Worm (Caenorhabditis elegans) whole organism, L2 larva: ENCODE data around the gene Y46E12A.3.

Source experiments
- C34F6.9 ChIP-seq: fragments of 150-350 bp; optimal IDR thresholded peaks from 2 replicates; lab custom pipeline; 2014; ENCODE audit warnings: missing biosample characterization, missing genetic modification characterization
- F13H6.1 ChIP-seq: sonication (generic microtip); optimal IDR thresholded peaks from 2 replicates; lab custom pipeline; 2016; ENCODE audit warnings: missing genetic modification characterization, missing compliant biosample characterization
- ZK546.5 ChIP-seq: sonication (generic microtip); optimal IDR thresholded peaks from 2 replicates; lab custom pipeline; 2017; ENCODE audit warnings: missing biosample characterization, missing genetic modification characterization
- aly-2 ChIP-seq: fragments of 150-350 bp; optimal IDR thresholded peaks from 2 replicates; lab custom pipeline; 2014; ENCODE audit warnings: missing biosample characterization, missing genetic modification characterization
- ceh-16 ChIP-seq: fragments of 150-350 bp; optimal IDR thresholded peaks from 2 replicates; lab custom pipeline; 2014; ENCODE audit warnings: missing biosample characterization, missing genetic modification characterization
- ceh-82 ChIP-seq: fragments of 150-350 bp; optimal IDR thresholded peaks from 2 replicates; lab custom pipeline; 2014; ENCODE audit warnings: missing biosample characterization, missing genetic modification characterization
- crh-2 ChIP-seq: sonication (generic microtip); optimal IDR thresholded peaks from 2 replicates; lab custom pipeline; 2017; ENCODE audit warnings: missing biosample characterization, missing genetic modification characterization
- dmd-4 ChIP-seq: sonication (generic microtip); optimal IDR thresholded peaks from 2 replicates; lab custom pipeline; 2017; ENCODE audit warnings: missing biosample characterization, missing genetic modification characterization
- elt-1 ChIP-seq: fragments of 150-350 bp; optimal IDR thresholded peaks from 2 replicates; lab custom pipeline; 2014; ENCODE audit warnings: missing biosample characterization, missing genetic modification characterization
- elt-3 ChIP-seq: sonication (generic microtip); optimal IDR thresholded peaks from 2 replicates; lab custom pipeline; 2017; ENCODE audit warnings: missing biosample characterization, missing genetic modification characterization
- fos-1 ChIP-seq: fragments of 150-350 bp; optimal IDR thresholded peaks from 2 replicates; lab custom pipeline; 2014; ENCODE audit warnings: missing biosample characterization, missing genetic modification characterization
- lin-11 ChIP-seq: fragments of 150-350 bp; sonication (generic microtip); optimal IDR thresholded peaks from 2 replicates; lab custom pipeline; 2014; ENCODE audit warnings: missing biosample characterization, missing genetic modification characterization, inconsistent platforms, mixed read lengths
- lin-13 ChIP-seq: fragments of 150-350 bp; optimal IDR thresholded peaks from 2 replicates; lab custom pipeline; 2014; ENCODE audit warnings: missing biosample characterization, missing genetic modification reagents, missing genetic modification characterization
- lsy-2 ChIP-seq, 2 experiments: fragments of 150-350 bp in 1 of 2; sonication (generic microtip) in 1 of 2; optimal IDR thresholded peaks; 2 replicates each; lab custom pipeline; 2014 to 2017; ENCODE audit warnings: missing biosample characterization in 2 of 2, missing genetic modification characterization in 2 of 2
- mab-5 ChIP-seq: fragments of 150-350 bp; optimal IDR thresholded peaks from 2 replicates; lab custom pipeline; 2014; ENCODE audit warnings: missing biosample characterization, missing genetic modification characterization
- mbf-1 ChIP-seq: sonication (generic microtip); optimal IDR thresholded peaks from 2 replicates; lab custom pipeline; 2017; ENCODE audit warnings: missing biosample characterization, missing genetic modification characterization
- mdl-1 ChIP-seq, 2 experiments: fragments of 150-350 bp in 1 of 2; sonication (generic microtip) in 1 of 2; optimal IDR thresholded peaks; 2 replicates each; lab custom pipeline; 2017; ENCODE audit warnings: missing biosample characterization in 2 of 2, missing genetic modification characterization in 2 of 2
- nhr-10 ChIP-seq: sonication (generic microtip); optimal IDR thresholded peaks from 2 replicates; lab custom pipeline; 2017; ENCODE audit warnings: missing biosample characterization, missing genetic modification characterization
- nhr-11 ChIP-seq: fragments of 150-350 bp; optimal IDR thresholded peaks from 2 replicates; lab custom pipeline; 2014; ENCODE audit warnings: missing biosample characterization, missing genetic modification characterization
- nhr-129 ChIP-seq: fragments of 150-350 bp; optimal IDR thresholded peaks from 2 replicates; lab custom pipeline; 2014; ENCODE audit warnings: missing biosample characterization, missing genetic modification characterization
- nhr-21 ChIP-seq: fragments of 150-350 bp; optimal IDR thresholded peaks from 2 replicates; lab custom pipeline; 2014; ENCODE audit warnings: missing biosample characterization, missing genetic modification characterization
- nhr-23 ChIP-seq: fragments of 150-350 bp; optimal IDR thresholded peaks from 2 replicates; lab custom pipeline; 2014; ENCODE audit warnings: missing biosample characterization, missing genetic modification reagents, missing genetic modification characterization
- nhr-25 ChIP-seq: fragments of 150-350 bp; sonication (generic microtip); optimal IDR thresholded peaks from 3 replicates; lab custom pipeline; 2014; ENCODE audit warnings: missing biosample characterization, missing genetic modification characterization
- nhr-77 ChIP-seq: fragments of 150-350 bp; optimal IDR thresholded peaks from 2 replicates; lab custom pipeline; 2014; ENCODE audit warnings: missing biosample characterization, missing genetic modification characterization
- sem-4 ChIP-seq: fragments of 150-350 bp; optimal IDR thresholded peaks from 2 replicates; lab custom pipeline; 2014; ENCODE audit warnings: missing biosample characterization, missing genetic modification reagents, missing genetic modification characterization
- skn-1 ChIP-seq: sonication (generic microtip); optimal IDR thresholded peaks from 2 replicates; lab custom pipeline; 2017; ENCODE audit warnings: missing biosample characterization, missing genetic modification characterization
- sma-3 ChIP-seq: sonication (generic microtip); optimal IDR thresholded peaks from 2 replicates; lab custom pipeline; 2016; ENCODE audit warnings: missing genetic modification reagents, missing genetic modification characterization, missing compliant biosample characterization
- sma-9 ChIP-seq, 2 experiments: fragments of 150-350 bp in 1 of 2; sonication (generic microtip) in 1 of 2; optimal IDR thresholded peaks; 2 replicates each; lab custom pipeline; 2014 to 2016; ENCODE audit warnings: missing genetic modification characterization in 2 of 2, mild to moderate bottlenecking in 1 of 2, missing biosample characterization in 1 of 2, missing compliant biosample characterization in 1 of 2, missing genetic modification reagents in 1 of 2, moderate library complexity in 1 of 2
- unc-55 ChIP-seq: fragments of 150-350 bp; sonication (generic microtip); optimal IDR thresholded peaks from 3 replicates; lab custom pipeline; 2014; ENCODE audit warnings: missing biosample characterization, missing genetic modification reagents, missing genetic modification characterization
- zag-1 ChIP-seq: fragments of 150-350 bp; optimal IDR thresholded peaks from 2 replicates; lab custom pipeline; 2014; ENCODE audit warnings: missing biosample characterization, missing genetic modification characterization
- ztf-1 ChIP-seq: fragments of 200-800 bp; sonication (Bioruptor generic); conservative IDR thresholded peaks from 2 replicates; pipeline ENCODE4 v1.3.6; 2022; ENCODE audit warnings: missing genetic modification characterization, missing compliant biosample characterization
- ztf-11 ChIP-seq: sonication (generic microtip); optimal IDR thresholded peaks from 2 replicates; lab custom pipeline; 2017; ENCODE audit warnings: missing biosample characterization, missing genetic modification characterization
- ztf-4 ChIP-seq: fragments of 150-350 bp; optimal IDR thresholded peaks from 2 replicates; lab custom pipeline; 2014; ENCODE audit warnings: missing biosample characterization, missing genetic modification characterization

Y46E12A.3 gene

ce11 chrIII:1745450-1746127 lies 9.2 kb downstream of the Y46E12A.3 start:
- TF ChIP-seq elt-1 (tag; lab: Kevin White, UChicago): no peak
- no peak for TF ChIP-seq crh-2 (tag; lab: Kevin White, UChicago)
- no peak for TF ChIP-seq lin-11 (tag; lab: Kevin White, UChicago)
- TF ChIP-seq zag-1 (tag; lab: Kevin White, UChicago): peak; percentile 6

ce11 chrIII:1744486-1744885 lies 10.3 kb downstream of the Y46E12A.3 start:
- no peak for TF ChIP-seq nhr-11
- peak; percentile 11 for TF ChIP-seq sma-9 (GFP tag; optimal IDR thresholded peaks at IDR 0.05; lab: Kevin White, UChicago)
- no peak for TF ChIP-seq sma-9 (tag; optimal IDR thresholded peaks at IDR 0.05; lab: Kevin White, UChicago)
- TF ChIP-seq, all 48 proteins: peak for 1

- no peak for TF ChIP-seq crh-2 (tag; lab: Kevin White, UChicago)
- peak in 1 of 2 experiments; percentile 3 for TF ChIP-seq lsy-2 (tag; optimal IDR thresholded peaks at IDR 0.05; lab: Kevin White, UChicago)
- peak; percentile 9 for TF ChIP-seq C34F6.9 (tag; lab: Kevin White, UChicago)
- TF ChIP-seq sma-9 (GFP tag; optimal IDR thresholded peaks at IDR 0.05; lab: Kevin White, UChicago): peak; percentile 41
- no peak for TF ChIP-seq sma-9 (tag; optimal IDR thresholded peaks at IDR 0.05; lab: Kevin White, UChicago)
- no peak for TF ChIP-seq nhr-25 (tag; lab: Kevin White, UChicago)
Measured at ce11 chrIII:1743488-1744020, 11.2 kb downstream of the Y46E12A.3 start.

- no peak for TF ChIP-seq ceh-82
- peak; percentile 20 for TF ChIP-seq unc-55
Measured at ce11 chrIII:1743081-1743480, 11.7 kb downstream of the Y46E12A.3 start.

- TF ChIP-seq ceh-16 (tag; lab: Kevin White, UChicago): no peak
- no peak for TF ChIP-seq sem-4
- no peak for TF ChIP-seq F13H6.1 (tag; lab: Kevin White, UChicago)
- no peak for TF ChIP-seq sma-9 (GFP tag; optimal IDR thresholded peaks at IDR 0.05; lab: Kevin White, UChicago)
- no peak for TF ChIP-seq sma-9 (tag; optimal IDR thresholded peaks at IDR 0.05; lab: Kevin White, UChicago)
- TF ChIP-seq nhr-23 (tag; lab: Kevin White, UChicago): no peak
- TF ChIP-seq nhr-25 (tag; lab: Kevin White, UChicago): no peak
- TF ChIP-seq ztf-4: no peak
- no peak for TF ChIP-seq elt-1 (tag; lab: Kevin White, UChicago)
- no peak for TF ChIP-seq mbf-1 (tag; lab: Kevin White, UChicago)
- no peak for TF ChIP-seq nhr-129 (tag; lab: Kevin White, UChicago)
- TF ChIP-seq ztf-11 (tag; lab: Kevin White, UChicago): no peak
- no peak for TF ChIP-seq zag-1 (tag; lab: Kevin White, UChicago)
- no peak for TF ChIP-seq nhr-21
- TF ChIP-seq sma-3 (GFP tag; lab: Kevin White, UChicago): no peak
- TF ChIP-seq nhr-10 (tag; lab: Kevin White, UChicago): no peak
- TF ChIP-seq mab-5 (tag; lab: Kevin White, UChicago): no peak
Measured at ce11 chrIII:1733412-1733811, 21.3 kb downstream of the Y46E12A.3 start.

ce11 chrIII:1733001-1733400 lies 21.7 kb downstream of the Y46E12A.3 start, which contains the start of gene ser-4:
Gene ser-4 (minus strand): TSS chrIII:1733101.
- no peak for TF ChIP-seq nhr-129 (tag; lab: Kevin White, UChicago)
- TF ChIP-seq ZK546.5 (tag; lab: Kevin White, UChicago): no peak
- no peak for TF ChIP-seq dmd-4 (tag; lab: Kevin White, UChicago)
- no peak for TF ChIP-seq lin-11 (tag; lab: Kevin White, UChicago)
- TF ChIP-seq crh-2 (tag; lab: Kevin White, UChicago): no peak
- TF ChIP-seq unc-55: no peak
- no peak for TF ChIP-seq skn-1 (tag; lab: Kevin White, UChicago)
- no peak for TF ChIP-seq fos-1
- TF ChIP-seq aly-2: no peak
- no peak for TF ChIP-seq nhr-10 (tag; lab: Kevin White, UChicago)
- no peak for TF ChIP-seq C34F6.9 (tag; lab: Kevin White, UChicago)
- no peak for TF ChIP-seq elt-3
- TF ChIP-seq nhr-77: no peak
- TF ChIP-seq nhr-11: no peak
- no peak for TF ChIP-seq sem-4
- no peak for TF ChIP-seq lin-13 (GFP tag; lab: Kevin White, UChicago)
- TF ChIP-seq ztf-1 (GFP tag; lab: Robert Waterston, UW): no peak
- no peak for TF ChIP-seq mdl-1 (tag; optimal IDR thresholded peaks at IDR 0.05; lab: Kevin White, UChicago)
- no peak for TF ChIP-seq sma-3 (GFP tag; lab: Kevin White, UChicago)
